Fruit fly (Drosophila melanogaster) whole organism, wandering third instar larva: Measurements from ENCODE around the gene CG46513.
"Not testable (repeated sequence)": the region's sequence is repeated elsewhere in the genome, so short reads cannot be mapped to it uniquely, and the experiment has no call there.

Experiments used
- Abd-B ChIP-seq: fragments of >200 bp; optimal IDR thresholded peaks from 2 replicates; lab custom pipeline; 2017; ENCODE audit warnings: missing biosample characterization, missing genetic modification characterization
- CG32264 ChIP-seq: fragments of 200-800 bp; sonication (Bioruptor generic); optimal IDR thresholded peaks from 2 replicates; lab custom pipeline; 2016; ENCODE audit warnings: missing biosample characterization, missing genetic modification characterization
- CG9705 ChIP-seq: fragments of 200-800 bp; sonication (Bioruptor generic); optimal IDR thresholded peaks from 2 replicates; lab custom pipeline; 2018; ENCODE audit warnings: missing biosample characterization, mild to moderate bottlenecking, missing genetic modification characterization
- Dif ChIP-seq: fragments of 200-275, 200-300 bp; sonication (Bioruptor generic); optimal IDR thresholded peaks from 2 replicates; lab custom pipeline; 2018; ENCODE audit warnings: missing biosample characterization, missing genetic modification characterization; ENCODE audit not compliant: partially characterized antibody
- GATAd ChIP-seq: sonication (Bioruptor generic); optimal IDR thresholded peaks from 2 replicates; lab custom pipeline; 2016; ENCODE audit warnings: missing biosample characterization, missing genetic modification characterization
- HLH106 ChIP-seq: fragments of 200-800 bp; optimal IDR thresholded peaks from 3 replicates; lab custom pipeline; 2019; ENCODE audit warnings: missing biosample characterization, mild to moderate bottlenecking, missing genetic modification characterization, moderate library complexity
- Hr78 ChIP-seq: fragments of >200 bp; optimal IDR thresholded peaks from 2 replicates; lab custom pipeline; 2017; ENCODE audit warnings: missing biosample characterization, missing genetic modification characterization
- Rel ChIP-seq, 2 experiments: fragments of 200-800 bp; sonication (Bioruptor generic) in 1 of 2; optimal IDR thresholded peaks; 2 replicates in 1 of 2; 3 replicates in 1 of 2; lab custom pipeline; 2016 to 2019; ENCODE audit warnings: mild to moderate bottlenecking in 2 of 2, missing biosample characterization in 2 of 2, missing genetic modification characterization in 2 of 2, moderate library complexity in 1 of 2
- Sp1 ChIP-seq: fragments of 200-800 bp; sonication (Bioruptor generic); optimal IDR thresholded peaks from 3 replicates; lab custom pipeline; 2019; ENCODE audit warnings: missing biosample characterization, mild to moderate bottlenecking, missing genetic modification characterization, moderate library complexity
- Vsx2 ChIP-seq: fragments of 200-300, 225-300 bp; sonication (Bioruptor generic); optimal IDR thresholded peaks from 2 replicates; lab custom pipeline; 2018; ENCODE audit warnings: missing biosample characterization, missing genetic modification characterization; ENCODE audit not compliant: partially characterized antibody
- brk ChIP-seq: fragments of 200-800 bp; sonication (Bioruptor generic); optimal IDR thresholded peaks from 2 replicates; lab custom pipeline; 2016; ENCODE audit warnings: missing biosample characterization, mild to moderate bottlenecking, missing genetic modification characterization
- dl ChIP-seq, 2 experiments: fragments of 175-275, 200-275 bp in 1 of 2; fragments of 200-275 bp in 1 of 2; sonication (Bioruptor generic); optimal IDR thresholded peaks; lab custom pipeline; 2018; ENCODE audit warnings: mild to moderate bottlenecking in 2 of 2, missing biosample characterization in 2 of 2, missing genetic modification characterization in 2 of 2, moderate library complexity in 2 of 2; ENCODE audit not compliant: partially characterized antibody in 2 of 2, insufficient read depth in 1 of 2
- dsf ChIP-seq: sonication (Bioruptor generic); optimal IDR thresholded peaks from 2 replicates; lab custom pipeline; 2016; ENCODE audit warnings: missing biosample characterization, missing genetic modification characterization, borderline replicate concordance
- foxo ChIP-seq, 2 experiments: fragments of 200-800 bp; sonication (Bioruptor generic); optimal IDR thresholded peaks; 2 replicates in 1 of 2; 3 replicates in 1 of 2; lab custom pipeline; 2016 to 2017; ENCODE audit warnings: missing biosample characterization in 2 of 2, missing genetic modification characterization in 2 of 2
- fru ChIP-seq: fragments of 200-800 bp; sonication (Bioruptor generic); optimal IDR thresholded peaks from 3 replicates; lab custom pipeline; 2016; ENCODE audit warnings: missing biosample characterization, mild to moderate bottlenecking, missing genetic modification characterization
- pan ChIP-seq: fragments of >200 bp; optimal IDR thresholded peaks from 2 replicates; lab custom pipeline; 2017
- rgr ChIP-seq: fragments of 200-800 bp; sonication (Bioruptor generic); optimal IDR thresholded peaks from 3 replicates; lab custom pipeline; 2016; ENCODE audit warnings: missing biosample characterization, mild to moderate bottlenecking, missing genetic modification characterization
- sv ChIP-seq: fragments of 200-800 bp; sonication (Bioruptor generic); optimal IDR thresholded peaks from 3 replicates; lab custom pipeline; 2016; ENCODE audit warnings: missing biosample characterization, missing genetic modification characterization

The CG46513 gene

DNA sequence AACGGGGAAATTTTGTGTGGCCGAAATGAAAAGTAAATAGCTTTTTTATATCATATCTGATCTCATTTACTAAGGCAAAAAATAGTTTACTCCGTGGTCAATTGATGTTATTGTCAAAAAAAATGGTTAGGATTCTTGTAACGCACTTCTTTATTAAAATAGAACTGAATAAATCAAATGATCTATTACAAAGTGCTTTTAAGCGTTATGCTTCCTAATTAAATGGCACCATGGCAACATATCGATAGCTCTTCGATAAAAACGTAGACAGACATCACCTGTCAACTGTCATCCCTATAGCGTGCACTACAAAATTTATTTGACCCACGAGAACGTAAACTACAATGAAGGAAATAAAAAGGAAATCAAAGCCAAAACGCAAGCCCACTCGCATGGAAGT lies at the start of gene CG46513:
CG46513 (plus strand) TSS at position 301 of the 400 bp plus-strand sequence.
- not testable (repeated sequence) for TF ChIP-seq Rel (GFP tag; optimal IDR thresholded peaks at IDR 0.05; lab: Kevin White, UChicago); Rel (tag; optimal IDR thresholded peaks at IDR 0.05; lab: Kevin White, UChicago); Sp1 (GFP tag; lab: Kevin White, UChicago); pan (lab: Kevin White, UChicago)

DNA sequence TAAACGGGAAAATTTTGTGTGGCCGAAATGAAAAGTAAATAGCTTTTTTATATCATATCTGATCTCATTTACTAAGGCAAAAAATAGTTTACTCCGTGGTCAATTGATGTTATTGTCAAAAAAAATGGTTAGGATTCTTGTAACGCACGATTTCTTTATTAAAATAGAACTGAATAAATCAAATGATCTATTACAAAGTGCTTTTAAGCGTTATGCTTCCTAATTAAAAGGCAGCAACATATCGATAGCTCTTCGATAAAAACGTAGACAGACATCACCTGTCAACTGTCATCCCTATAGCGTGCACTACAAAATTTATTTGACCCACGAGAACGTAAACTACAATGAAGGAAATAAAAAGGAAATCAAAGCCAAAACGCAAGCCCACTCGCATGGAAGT lies 49.3 kb upstream of the CG46513 start, which contains the start of gene CG40813:
CG40813 (plus strand) TSS at position 301 of the 400 bp plus-strand sequence.
- not testable (repeated sequence) for TF ChIP-seq Abd-B (GFP tag; lab: Kevin White, UChicago); Vsx2; Hr78 (GFP tag; lab: Kevin White, UChicago)
- TF ChIP-seq, all 38 proteins: peak for 0; not testable (repeated sequence) for 38

DNA sequence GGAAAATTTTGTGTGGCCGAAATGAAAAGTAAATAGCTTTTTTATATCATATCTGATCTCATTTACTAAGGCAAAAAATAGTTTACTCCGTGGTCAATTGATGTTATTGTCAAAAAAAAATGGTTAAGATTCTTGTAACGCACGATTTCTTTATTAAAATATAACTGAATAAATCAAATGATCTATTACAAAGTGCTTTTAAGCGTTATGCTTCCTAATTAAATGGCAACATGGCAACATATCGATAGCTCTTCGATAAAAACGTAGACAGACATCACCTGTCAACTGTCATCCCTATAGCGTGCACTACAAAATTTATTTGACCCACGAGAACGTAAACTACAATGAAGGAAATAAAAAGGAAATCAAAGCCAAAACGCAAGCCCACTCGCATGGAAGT lies 44.6 kb upstream of the CG46513 start, which contains the start of gene CG46504:
CG46504 (plus strand) TSS at position 301 of the 400 bp plus-strand sequence.
- TF ChIP-seq Dif (GFP tag; lab: Kevin White, UChicago); sv; Hr78 (GFP tag; lab: Kevin White, UChicago): not testable (repeated sequence)
- TF ChIP-seq, all 38 proteins: peak for 0; not testable (repeated sequence) for 38

DNA sequence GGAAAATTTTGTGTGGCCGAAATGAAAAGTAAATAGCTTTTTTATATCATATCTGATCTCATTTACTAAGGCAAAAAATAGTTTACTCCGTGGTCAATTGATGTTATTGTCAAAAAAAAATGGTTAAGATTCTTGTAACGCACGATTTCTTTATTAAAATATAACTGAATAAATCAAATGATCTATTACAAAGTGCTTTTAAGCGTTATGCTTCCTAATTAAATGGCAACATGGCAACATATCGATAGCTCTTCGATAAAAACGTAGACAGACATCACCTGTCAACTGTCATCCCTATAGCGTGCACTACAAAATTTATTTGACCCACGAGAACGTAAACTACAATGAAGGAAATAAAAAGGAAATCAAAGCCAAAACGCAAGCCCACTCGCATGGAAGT lies 39.5 kb upstream of the CG46513 start, which contains the start of gene CG46505:
CG46505 (plus strand) TSS at position 301 of the 400 bp plus-strand sequence.
- TF ChIP-seq Dif (GFP tag; lab: Kevin White, UChicago); pan (lab: Kevin White, UChicago); HLH106 (tag; lab: Kevin White, UChicago): not testable (repeated sequence)

DNA sequence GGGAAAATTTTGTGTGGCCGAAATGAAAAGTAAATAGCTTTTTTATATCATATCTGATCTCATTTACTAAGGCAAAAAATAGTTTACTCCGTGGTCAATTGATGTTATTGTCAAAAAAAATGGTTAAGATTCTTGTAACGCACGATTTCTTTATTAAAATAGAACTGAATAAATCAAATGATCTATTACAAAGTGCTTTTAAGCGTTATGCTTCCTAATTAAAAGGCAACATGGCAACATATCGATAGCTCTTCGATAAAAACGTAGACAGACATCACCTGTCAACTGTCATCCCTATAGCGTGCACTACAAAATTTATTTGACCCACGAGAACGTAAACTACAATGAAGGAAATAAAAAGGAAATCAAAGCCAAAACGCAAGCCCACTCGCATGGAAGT lies 34.5 kb upstream of the CG46513 start, which contains the start of gene CG46506:
CG46506 (plus strand) TSS at position 301 of the 400 bp plus-strand sequence.
- TF ChIP-seq brk (GFP tag; lab: Kevin White, UChicago); foxo (GFP tag; optimal IDR thresholded peaks at IDR 0.05; lab: Kevin White, UChicago); CG32264 (GFP tag; lab: Kevin White, UChicago): not testable (repeated sequence)
- TF ChIP-seq, all 38 proteins: peak for 0; not testable (repeated sequence) for 38

DNA sequence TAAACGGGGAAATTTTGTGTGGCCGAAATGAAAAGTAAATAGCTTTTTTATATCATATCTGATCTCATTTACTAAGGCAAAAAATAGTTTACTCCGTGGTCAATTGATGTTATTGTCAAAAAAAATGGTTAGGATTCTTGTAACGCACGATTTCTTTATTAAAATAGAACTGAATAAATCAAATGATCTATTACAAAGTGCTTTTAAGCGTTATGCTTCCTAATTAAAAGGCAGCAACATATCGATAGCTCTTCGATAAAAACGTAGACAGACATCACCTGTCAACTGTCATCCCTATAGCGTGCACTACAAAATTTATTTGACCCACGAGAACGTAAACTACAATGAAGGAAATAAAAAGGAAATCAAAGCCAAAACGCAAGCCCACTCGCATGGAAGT lies 29.4 kb upstream of the CG46513 start, which contains the start of gene CG46507:
CG46507 (plus strand) TSS at position 301 of the 400 bp plus-strand sequence.
- TF ChIP-seq CG9705 (GFP tag; lab: Kevin White, UChicago); brk (GFP tag; lab: Kevin White, UChicago); sv: not testable (repeated sequence)

DNA sequence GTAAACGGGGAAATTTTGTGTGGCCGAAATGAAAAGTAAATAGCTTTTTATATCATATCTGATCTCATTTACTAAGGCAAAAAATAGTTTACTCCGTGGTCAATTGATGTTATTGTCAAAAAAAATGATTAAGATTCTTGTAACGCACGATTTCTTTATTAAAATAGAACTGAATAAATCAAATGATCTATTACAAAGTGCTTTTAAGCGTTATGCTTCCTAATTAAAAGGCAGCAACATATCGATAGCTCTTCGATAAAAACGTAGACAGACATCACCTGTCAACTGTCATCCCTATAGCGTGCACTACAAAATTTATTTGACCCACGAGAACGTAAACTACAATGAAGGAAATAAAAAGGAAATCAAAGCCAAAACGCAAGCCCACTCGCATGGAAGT lies 24.7 kb upstream of the CG46513 start, which contains the start of gene CG46508:
CG46508 (plus strand) TSS at position 301 of the 400 bp plus-strand sequence.
- TF ChIP-seq Abd-B, GATAd, Hr78 (GFP tag; lab: Kevin White, UChicago): not testable (repeated sequence)

DNA sequence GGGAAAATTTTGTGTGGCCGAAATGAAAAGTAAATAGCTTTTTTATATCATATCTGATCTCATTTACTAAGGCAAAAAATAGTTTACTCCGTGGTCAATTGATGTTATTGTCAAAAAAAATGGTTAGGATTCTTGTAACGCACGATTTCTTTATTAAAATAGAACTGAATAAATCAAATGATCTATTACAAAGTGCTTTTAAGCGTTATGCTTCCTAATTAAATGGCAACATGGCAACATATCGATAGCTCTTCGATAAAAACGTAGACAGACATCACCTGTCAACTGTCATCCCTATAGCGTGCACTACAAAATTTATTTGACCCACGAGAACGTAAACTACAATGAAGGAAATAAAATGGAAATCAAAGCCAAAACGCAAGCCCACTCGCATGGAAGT lies 19.7 kb upstream of the CG46513 start, which contains the start of gene CG46509:
CG46509 (plus strand) TSS at position 301 of the 400 bp plus-strand sequence.
- TF ChIP-seq rgr; dsf (GFP tag; lab: Kevin White, UChicago); dl (GFP tag; optimal IDR thresholded peaks at IDR 0.05; lab: Kevin White, UChicago; ENCODE audit: insufficient read depth in 1 of 2, partially characterized antibody in 2 of 2): not testable (repeated sequence)

DNA sequence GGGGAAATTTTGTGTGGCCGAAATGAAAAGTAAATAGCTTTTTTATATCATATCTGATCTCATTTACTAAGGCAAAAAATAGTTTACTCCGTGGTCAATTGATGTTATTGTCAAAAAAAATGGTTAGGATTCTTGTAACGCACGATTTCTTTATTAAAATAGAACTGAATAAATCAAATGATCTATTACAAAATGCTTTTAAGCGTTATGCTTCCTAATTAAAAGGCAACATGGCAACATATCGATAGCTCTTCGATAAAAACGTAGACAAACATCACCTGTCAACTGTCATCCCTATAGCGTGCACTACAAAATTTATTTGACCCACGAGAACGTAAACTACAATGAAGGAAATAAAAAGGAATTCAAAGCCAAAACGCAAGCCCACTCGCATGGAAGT lies 14.9 kb upstream of the CG46513 start, which contains the start of gene CG46510:
CG46510 (plus strand) TSS at position 301 of the 400 bp plus-strand sequence.
- TF ChIP-seq Abd-B (GFP tag; lab: Kevin White, UChicago); fru (GFP tag; lab: Kevin White, UChicago); Vsx2: not testable (repeated sequence)
